Fruit fly (Drosophila melanogaster) whole organism, embryonic: ENCODE results near the gene Sfp23F.

Source experiments
- Ada2b ChIP-seq: fragments of 200-800 bp; sonication (Bioruptor generic); IDR thresholded peaks from 2 replicates; pipeline ENCODE4 v1.3.6; 2022; ENCODE audit warnings: missing biosample characterization, missing genetic modification characterization
- Aef1 ChIP-seq: fragments of 200-800 bp; sonication (Bioruptor generic); IDR thresholded peaks from 3 replicates; pipeline ENCODE4 v1.3.6; 2022; ENCODE audit warnings: missing biosample characterization, missing genetic modification characterization
- Antp ChIP-seq: fragments of 200-800 bp; sonication (Bioruptor generic); optimal IDR thresholded peaks from 3 replicates; lab custom pipeline; 2016; ENCODE audit warnings: missing biosample characterization, missing genetic modification characterization
- Blimp-1 ChIP-seq: fragments of 200-800 bp; sonication (Bioruptor generic); optimal IDR thresholded peaks from 3 replicates; lab custom pipeline; 2018; ENCODE audit warnings: missing biosample characterization, missing genetic modification characterization, mild to moderate bottlenecking, moderate library complexity, missing genetic modification reagents
- CG10543 ChIP-seq: fragments of 200-800 bp; sonication (Bioruptor generic); optimal IDR thresholded peaks from 3 replicates; lab custom pipeline; 2017; ENCODE audit warnings: missing biosample characterization, mild to moderate bottlenecking, missing genetic modification characterization, moderate library complexity
- CG10565 ChIP-seq: fragments of 200-800 bp; sonication (Bioruptor generic); optimal IDR thresholded peaks from 3 replicates; lab custom pipeline; 2016; ENCODE audit warnings: missing biosample characterization, mild to moderate bottlenecking, missing genetic modification characterization
- CG11456 ChIP-seq: fragments of 200-800 bp; sonication (Bioruptor generic); IDR thresholded peaks from 3 replicates; pipeline ENCODE4 v1.3.6; 2022; ENCODE audit warnings: missing biosample characterization, missing genetic modification characterization
- CG11560 ChIP-seq: fragments of 200-800 bp; sonication (Bioruptor generic); IDR thresholded peaks from 3 replicates; pipeline ENCODE4 v1.3.6; 2022; ENCODE audit warnings: missing biosample characterization, missing genetic modification characterization
- CG12769 ChIP-seq: fragments of 200-800 bp; sonication (Bioruptor generic); optimal IDR thresholded peaks from 2 replicates; lab custom pipeline; 2019; ENCODE audit warnings: missing biosample characterization, mild to moderate bottlenecking, missing genetic modification characterization, moderate library complexity
- CG13287 ChIP-seq: fragments of 200-800 bp; sonication (Bioruptor generic); IDR thresholded peaks from 2 replicates; pipeline ENCODE4 v1.3.6; 2022; ENCODE audit warnings: missing biosample characterization, missing genetic modification characterization; ENCODE audit not compliant: partially characterized antibody
- CG13624 ChIP-seq: fragments of 200-800 bp; sonication (Bioruptor generic); optimal IDR thresholded peaks from 2 replicates; lab custom pipeline; 2016; ENCODE audit warnings: missing biosample characterization, missing genetic modification characterization
- CG14667 ChIP-seq: fragments of 200-800 bp; sonication (Bioruptor generic); IDR thresholded peaks from 2 replicates; pipeline ENCODE4 v1.3.6; 2022; ENCODE audit warnings: missing biosample characterization, missing genetic modification characterization
- CG1603 ChIP-seq: fragments of 200-800 bp; sonication (Bioruptor generic); optimal IDR thresholded peaks from 2 replicates; lab custom pipeline; 2019; ENCODE audit warnings: missing biosample characterization, mild to moderate bottlenecking, missing genetic modification characterization, moderate library complexity
- CG1647 ChIP-seq: fragments of 200-800 bp; sonication (Bioruptor generic); optimal IDR thresholded peaks from 3 replicates; lab custom pipeline; 2016; ENCODE audit warnings: missing biosample characterization, missing genetic modification characterization
- CG16813 ChIP-seq: fragments of 200-800 bp; sonication (Bioruptor generic); IDR thresholded peaks from 3 replicates; pipeline ENCODE4 v1.3.6; 2022; ENCODE audit warnings: missing biosample characterization, missing genetic modification characterization; ENCODE audit not compliant: partially characterized antibody
- CG30431 ChIP-seq: fragments of 200-800 bp; sonication (Bioruptor generic); optimal IDR thresholded peaks from 2 replicates; lab custom pipeline; 2017; ENCODE audit warnings: missing biosample characterization, missing genetic modification characterization
- CG34422 ChIP-seq: fragments of 200-800 bp; sonication (Bioruptor generic); IDR thresholded peaks from 3 replicates; pipeline ENCODE4 v1.3.6; 2022; ENCODE audit warnings: missing biosample characterization, missing genetic modification characterization
- CG6683 ChIP-seq: fragments of 200-800 bp; sonication (Bioruptor generic); optimal IDR thresholded peaks from 2 replicates; lab custom pipeline; 2017; ENCODE audit warnings: missing biosample characterization, mild to moderate bottlenecking, missing genetic modification characterization, missing genetic modification reagents
- CG8290 ChIP-seq, 3 experiments: fragments of 200-800 bp; sonication (Bioruptor generic); optimal IDR thresholded peaks; 2 replicates each; lab custom pipeline; 2016 to 2019; ENCODE audit warnings: missing biosample characterization in 3 of 3, missing genetic modification characterization in 3 of 3, mild to moderate bottlenecking in 2 of 3, moderate library complexity in 1 of 3
- CHES-1-like ChIP-seq: fragments of 200-800 bp; sonication (Bioruptor generic); optimal IDR thresholded peaks from 2 replicates; lab custom pipeline; 2016; ENCODE audit warnings: missing biosample characterization, missing genetic modification characterization
- D ChIP-seq, 2 experiments: fragments of 200-800 bp in 1 of 2; fragments of >200 bp in 1 of 2; sonication (Bioruptor generic) in 1 of 2; optimal IDR thresholded peaks; 2 replicates in 1 of 2; 3 replicates in 1 of 2; lab custom pipeline; 2017; ENCODE audit warnings: mild to moderate bottlenecking in 1 of 2, missing biosample characterization in 1 of 2, missing genetic modification characterization in 1 of 2, missing genetic modification reagents in 1 of 2
- Fer1 ChIP-seq: fragments of 200-800 bp; sonication (Bioruptor generic); optimal IDR thresholded peaks from 2 replicates; lab custom pipeline; 2017; ENCODE audit warnings: missing biosample characterization, mild to moderate bottlenecking, missing genetic modification characterization
- Gsc ChIP-seq: fragments of 200-800 bp; sonication (Bioruptor generic); IDR thresholded peaks from 2 replicates; pipeline ENCODE4 v1.3.6; 2022; ENCODE audit warnings: missing biosample characterization, missing genetic modification characterization
- Kr ChIP-seq: fragments of 200-800 bp; sonication (Bioruptor generic); optimal IDR thresholded peaks from 2 replicates; lab custom pipeline; 2017; ENCODE audit warnings: missing biosample characterization, mild to moderate bottlenecking, missing genetic modification characterization
- Scr ChIP-seq: fragments of 200-800 bp; sonication (Bioruptor generic); IDR thresholded peaks from 2 replicates; pipeline ENCODE4 v1.3.6; 2022; ENCODE audit warnings: missing biosample characterization, missing genetic modification characterization; ENCODE audit not compliant: partially characterized antibody
- YL-1 ChIP-seq: fragments of 200-800 bp; sonication (Bioruptor generic); optimal IDR thresholded peaks from 3 replicates; lab custom pipeline; 2017; ENCODE audit warnings: missing biosample characterization, mild to moderate bottlenecking, missing genetic modification characterization
- bcd ChIP-seq: fragments of 200-800 bp; sonication (Bioruptor generic); optimal IDR thresholded peaks from 2 replicates; lab custom pipeline; 2017; ENCODE audit warnings: missing biosample characterization, mild to moderate bottlenecking, missing genetic modification characterization
- cas ChIP-seq: fragments of 200-800 bp; sonication (Bioruptor generic); IDR thresholded peaks from 2 replicates; pipeline ENCODE4 v1.3.6; 2022; ENCODE audit warnings: missing biosample characterization, missing genetic modification characterization
- chm ChIP-seq: fragments of 200-800 bp; sonication (Bioruptor generic); IDR thresholded peaks from 2 replicates; pipeline ENCODE4 v1.3.6; 2022; ENCODE audit warnings: missing biosample characterization, missing genetic modification characterization
- da ChIP-seq: fragments of 200-800 bp; sonication (Bioruptor generic); optimal IDR thresholded peaks from 2 replicates; lab custom pipeline; 2016; ENCODE audit warnings: missing biosample characterization, missing genetic modification characterization
- dati ChIP-seq: fragments of 200-800 bp; sonication (Bioruptor generic); IDR thresholded peaks from 2 replicates; pipeline ENCODE4 v1.3.6; 2022; ENCODE audit warnings: missing biosample characterization, missing genetic modification characterization
- fd64A ChIP-seq: fragments of 200-800 bp; sonication (Bioruptor generic); optimal IDR thresholded peaks from 3 replicates; lab custom pipeline; 2018; ENCODE audit warnings: missing biosample characterization, mild to moderate bottlenecking, missing genetic modification characterization
- gsb-n ChIP-seq: fragments of 200-800 bp; sonication (Bioruptor generic); optimal IDR thresholded peaks from 3 replicates; lab custom pipeline; 2018; ENCODE audit warnings: missing biosample characterization, mild to moderate bottlenecking, missing genetic modification characterization
- hbn ChIP-seq: fragments of 200-800 bp; sonication (Bioruptor generic); IDR thresholded peaks from 2 replicates; pipeline ENCODE4 v1.3.6; 2022; ENCODE audit warnings: missing biosample characterization, missing genetic modification characterization; ENCODE audit not compliant: partially characterized antibody
- kni ChIP-seq: fragments of 200-800 bp; sonication (Bioruptor generic); optimal IDR thresholded peaks from 3 replicates; lab custom pipeline; 2017; ENCODE audit warnings: mild to moderate bottlenecking, missing biosample characterization, missing genetic modification reagents, missing genetic modification characterization
- knrl ChIP-seq: fragments of 200-800 bp; sonication (Bioruptor generic); IDR thresholded peaks from 3 replicates; pipeline ENCODE4 v1.3.6; 2022; ENCODE audit warnings: missing biosample characterization, missing genetic modification characterization; ENCODE audit not compliant: partially characterized antibody
- lmd ChIP-seq: fragments of 200-800 bp; sonication (Bioruptor generic); IDR thresholded peaks from 2 replicates; pipeline ENCODE4 v1.3.6; 2022; ENCODE audit warnings: missing biosample characterization, missing genetic modification characterization
- lov ChIP-seq, 2 experiments: fragments of 200-800 bp in 1 of 2; fragments of >200 bp in 1 of 2; sonication (Bioruptor generic) in 1 of 2; IDR thresholded peaks in 1 of 2; optimal IDR thresholded peaks in 1 of 2; 2 replicates in 1 of 2; 3 replicates in 1 of 2; pipeline versions ENCODE4 v1.3.6 to Lab custom; 2017 to 2022; ENCODE audit warnings: missing biosample characterization in 1 of 2, missing genetic modification characterization in 1 of 2
- mam ChIP-seq: fragments of 200-800 bp; sonication (Bioruptor generic); optimal IDR thresholded peaks from 3 replicates; lab custom pipeline; 2016; ENCODE audit warnings: missing biosample characterization, missing genetic modification characterization
- mirr ChIP-seq: fragments of 200-800 bp; sonication (Bioruptor generic); optimal IDR thresholded peaks from 3 replicates; lab custom pipeline; 2018; ENCODE audit warnings: missing biosample characterization, mild to moderate bottlenecking, missing genetic modification characterization
- odd ChIP-seq: fragments of 200-800 bp; sonication (Bioruptor generic); optimal IDR thresholded peaks from 2 replicates; lab custom pipeline; 2017; ENCODE audit warnings: missing biosample characterization, mild to moderate bottlenecking, missing genetic modification characterization
- onecut ChIP-seq: fragments of 200-800 bp; sonication (Bioruptor generic); IDR thresholded peaks from 2 replicates; pipeline ENCODE4 v1.3.6; 2022; ENCODE audit warnings: missing biosample characterization, missing genetic modification characterization
- pan ChIP-seq, 4 experiments: fragments of >200 bp in 3 of 4; fragments of 200-800 bp in 1 of 4; sonication (Bioruptor generic) in 1 of 4; optimal IDR thresholded peaks in 3 of 4; IDR thresholded peaks in 1 of 4; 2 replicates each; pipeline versions ENCODE4 v1.3.6 to Lab custom; 2017 to 2022; ENCODE audit warnings: missing biosample characterization in 2 of 4, missing genetic modification characterization in 2 of 4, mixed read lengths in 1 of 4
- pnt ChIP-seq: fragments of 200-800 bp; sonication (Bioruptor generic); optimal IDR thresholded peaks from 3 replicates; lab custom pipeline; 2016; ENCODE audit warnings: missing biosample characterization, missing genetic modification characterization
- sens ChIP-seq: fragments of 200-800 bp; sonication (Bioruptor generic); peaks from one replicate; lab custom pipeline; 2016; ENCODE audit warnings: missing biosample characterization, missing genetic modification characterization
- tgo ChIP-seq: fragments of 200-800 bp; sonication (Bioruptor generic); IDR thresholded peaks from 3 replicates; pipeline ENCODE4 v1.3.6; 2022; ENCODE audit warnings: missing biosample characterization, missing genetic modification characterization
- ttk ChIP-seq: fragments of 200-800 bp; sonication (Bioruptor generic); IDR thresholded peaks from 2 replicates; pipeline ENCODE4 v2.1.2; 2022; ENCODE audit warnings: missing biosample characterization, missing genetic modification characterization
- z ChIP-seq: fragments of 200-800 bp; sonication (Bioruptor generic); IDR thresholded peaks from 3 replicates; pipeline ENCODE4 v1.3.6; 2022; ENCODE audit warnings: missing biosample characterization, missing genetic modification characterization

The Sfp23F gene

DNA sequence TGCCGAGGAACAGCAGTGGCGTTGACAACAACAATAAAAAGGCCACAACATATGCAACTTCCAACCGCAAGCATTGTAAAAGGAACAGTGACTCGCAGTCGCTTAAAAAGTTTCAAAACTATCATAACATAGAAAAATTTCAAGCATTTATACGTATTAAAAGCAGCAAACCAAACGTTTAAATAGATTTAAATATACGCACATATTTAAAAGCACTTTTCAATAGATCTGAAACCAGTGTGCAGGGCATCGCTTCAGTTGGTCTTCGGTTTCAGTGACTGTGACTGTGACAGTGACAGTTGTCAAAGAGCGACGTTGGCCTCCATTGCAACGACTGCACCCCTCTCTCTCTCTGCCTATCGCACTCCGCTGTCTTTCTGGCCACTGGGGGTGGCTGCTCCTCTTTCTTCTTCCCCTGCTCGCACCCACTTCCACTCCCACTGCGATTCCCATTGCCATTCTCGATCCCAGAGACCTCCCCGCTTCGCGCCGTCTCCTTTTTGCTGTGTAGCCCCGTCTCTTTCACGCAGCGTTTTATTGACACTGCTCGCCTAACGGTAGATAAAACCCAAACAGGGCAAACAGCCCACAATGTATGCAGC lies 39.3 kb downstream of the Sfp23F start (continued):
- TF ChIP-seq tgo (peak; percentile 84), ttk (GFP tag; lab: Robert Waterston, UW) (peak; percentile 92), CG1603 (tag; lab: Kevin White, UChicago) (peak; percentile 90), gsb-n (peak; percentile 81), CG16813 (GFP tag; lab: Robert Waterston, UW) (no peak), YL-1 (GFP tag; lab: Kevin White, UChicago) (no peak), CG1647 (GFP tag; lab: Kevin White, UChicago) (peak; percentile 51), chm (peak; percentile 87), Fer1 (no peak), knrl (GFP tag; lab: Robert Waterston, UW) (peak; percentile 49; the same call in 1 of the 3 replicates), CG13287 (no peak), CG11456 (GFP tag; lab: Robert Waterston, UW) (peak; percentile 75), sens (GFP tag; lab: Kevin White, UChicago) (peak; percentile 97), CG30431 (GFP tag; lab: Kevin White, UChicago) (peak; percentile 29), Scr (GFP tag; lab: Robert Waterston, UW) (no peak), da (GFP tag; lab: Kevin White, UChicago) (no peak), mirr (GFP tag; lab: Kevin White, UChicago) (no peak), dati (peak; percentile 71), Aef1 (GFP tag; lab: Robert Waterston, UW) (peak; percentile 78), D (optimal IDR thresholded peaks at IDR 0.05; lab: Kevin White, UChicago) (no peak), D (GFP tag; optimal IDR thresholded peaks at IDR 0.05; lab: Kevin White, UChicago) (peak; percentile 88), fd64A (GFP tag; lab: Kevin White, UChicago) (peak; percentile 70), pan (optimal IDR thresholded peaks at IDR 0.05; lab: Kevin White, UChicago) (no peak), pan (GFP tag; optimal IDR thresholded peaks at IDR 0.05 in 1 of 2, IDR thresholded peaks at IDR 0.05 in 1 of 2) (peak in 1 of 2 experiments; percentile 95), Kr (GFP tag; lab: Kevin White, UChicago) (no peak), lov (optimal IDR thresholded peaks at IDR 0.05; lab: Kevin White, UChicago) (no peak), lov (GFP tag; IDR thresholded peaks at IDR 0.05; lab: Robert Waterston, UW) (peak; percentile 94), Ada2b (peak; percentile 81), mam (GFP tag; lab: Kevin White, UChicago) (peak; percentile 38), CG8290 (GFP tag; optimal IDR thresholded peaks at IDR 0.05; lab: Kevin White, UChicago) (peak; percentile 22), CG8290 (tag; optimal IDR thresholded peaks at IDR 0.05; lab: Kevin White, UChicago) (no peak), CG11560 (no peak), CG12769 (tag; lab: Kevin White, UChicago) (peak; percentile 57), hbn (GFP tag; lab: Robert Waterston, UW) (no peak), lmd (peak; percentile 81), cas (GFP tag; lab: Robert Waterston, UW) (peak; percentile 23; the same call in 1 of the 2 replicates), onecut (GFP tag; lab: Robert Waterston, UW) (peak; percentile 80), CG34422 (GFP tag; lab: Robert Waterston, UW) (peak; percentile 92), bcd (peak; percentile 76), z (GFP tag; lab: Robert Waterston, UW) (peak; percentile 50; the same call in 1 of the 3 replicates), pnt (peak; percentile 42), kni (GFP tag; lab: Kevin White, UChicago) (no peak), CG6683 (peak; percentile 24), CG10543 (no peak), CG10565 (GFP tag; lab: Kevin White, UChicago) (no peak), Gsc (GFP tag; lab: Robert Waterston, UW) (peak; percentile 77), Antp (peak; percentile 62), CHES-1-like (GFP tag; lab: Kevin White, UChicago) (peak; percentile 4), CG13624 (GFP tag; lab: Kevin White, UChicago) (peak; percentile 38), odd (GFP tag; lab: Kevin White, UChicago) (peak; percentile 35), CG14667 (GFP tag; lab: Robert Waterston, UW) (peak; percentile 89), Blimp-1 (GFP tag; lab: Kevin White, UChicago) (peak; percentile 91)
